Worm (Caenorhabditis elegans) whole organism, L4 larva: ENCODE data around the gene ZK795.2.

Experiments used
- F26F4.8 ChIP-seq: fragments of 200-800 bp; sonication (Bioruptor generic); conservative IDR thresholded peaks from 2 replicates; pipeline ENCODE4 v1.3.6; 2022; ENCODE audit warnings: missing genetic modification characterization, missing compliant biosample characterization
- F37D6.2 ChIP-seq: sonication (generic microtip); optimal IDR thresholded peaks from 2 replicates; lab custom pipeline; 2016; ENCODE audit warnings: mild to moderate bottlenecking, missing genetic modification characterization, missing compliant biosample characterization
- F44E2.7 ChIP-seq: fragments of 200-800 bp; sonication (Bioruptor generic); IDR thresholded peaks from 2 replicates; pipeline ENCODE4 v2.1.2; 2022; ENCODE audit warnings: missing genetic modification characterization, missing compliant biosample characterization
- F49E8.2 ChIP-seq: sonication (generic microtip); optimal IDR thresholded peaks from 2 replicates; lab custom pipeline; 2016; ENCODE audit warnings: missing compliant biosample characterization, mild to moderate bottlenecking, missing genetic modification characterization, borderline replicate concordance
- R02D3.7 ChIP-seq: fragments of 150-350 bp; sonication (generic microtip); optimal IDR thresholded peaks from 3 replicates; lab custom pipeline; 2014; ENCODE audit warnings: missing biosample characterization, missing genetic modification characterization
- T20F7.1 ChIP-seq: fragments of 200-800 bp; sonication (Bioruptor generic); optimal IDR thresholded peaks from 2 replicates; lab custom pipeline; 2018; ENCODE audit warnings: mild to moderate bottlenecking, missing genetic modification characterization, missing compliant biosample characterization
- Y105C5A.15 ChIP-seq: fragments of 200-800 bp; sonication (Bioruptor generic); IDR thresholded peaks from 2 replicates; pipeline ENCODE4 v1.3.6; 2022; ENCODE audit warnings: missing genetic modification characterization, missing compliant biosample characterization
- ZK546.5 ChIP-seq, 2 experiments: sonication (generic microtip); optimal IDR thresholded peaks; 2 replicates each; lab custom pipeline; 2017; ENCODE audit warnings: missing biosample characterization in 2 of 2, missing genetic modification characterization in 2 of 2
- aha-1 ChIP-seq: fragments of 150-350 bp; peaks from one replicate; lab custom pipeline; 2014; ENCODE audit warnings: missing biosample characterization, missing genetic modification characterization
- arid-1 ChIP-seq: fragments of 200-800 bp; sonication (Bioruptor generic); conservative IDR thresholded peaks from 2 replicates; pipeline ENCODE4 v1.3.6; 2022; ENCODE audit warnings: missing genetic modification reagents, missing genetic modification characterization, missing compliant biosample characterization
- ceh-44 ChIP-seq: fragments of 200-800 bp; sonication (Bioruptor generic); IDR thresholded peaks from 2 replicates; pipeline ENCODE4 v1.3.6; 2022; ENCODE audit warnings: missing genetic modification reagents, missing genetic modification characterization, missing compliant biosample characterization
- ces-1 ChIP-seq: fragments of 150-350 bp; sonication (generic microtip); optimal IDR thresholded peaks from 4 replicates; lab custom pipeline; 2014; ENCODE audit warnings: missing biosample characterization, missing genetic modification reagents, missing genetic modification characterization
- ctbp-1 ChIP-seq: fragments of 200-800 bp; sonication (Bioruptor generic); IDR thresholded peaks from 2 replicates; pipeline ENCODE4 v1.3.6; 2022; ENCODE audit warnings: missing genetic modification reagents, missing genetic modification characterization, missing compliant biosample characterization
- dmd-8 ChIP-seq: fragments of 200-800 bp; sonication (Bioruptor generic); IDR thresholded peaks from 2 replicates; pipeline ENCODE4 v1.3.6; 2022; ENCODE audit warnings: missing genetic modification characterization, missing compliant biosample characterization
- egl-27 ChIP-seq: sonication (generic microtip); optimal IDR thresholded peaks from 3 replicates; lab custom pipeline; 2017; ENCODE audit warnings: missing biosample characterization, missing genetic modification reagents, missing genetic modification characterization
- hlh-30 ChIP-seq: sonication (generic microtip); optimal IDR thresholded peaks from 2 replicates; lab custom pipeline; 2017; ENCODE audit warnings: antibody characterized with exemption, mild to moderate bottlenecking, missing genetic modification characterization, missing compliant biosample characterization; ENCODE audit not compliant: insufficient read depth
- hmg-1.1 ChIP-seq: fragments of 200-800 bp; sonication (Bioruptor generic); IDR thresholded peaks from 2 replicates; pipeline ENCODE4 v1.3.6; 2022; ENCODE audit warnings: missing genetic modification reagents, missing genetic modification characterization, missing compliant biosample characterization
- jun-1 ChIP-seq: fragments of 150-350 bp; optimal IDR thresholded peaks from 2 replicates; lab custom pipeline; 2014; ENCODE audit warnings: missing biosample characterization, missing genetic modification reagents, missing genetic modification characterization
- lim-7 ChIP-seq: fragments of 200-800 bp; sonication (Bioruptor generic); IDR thresholded peaks from 2 replicates; pipeline ENCODE4 v1.3.6; 2022; ENCODE audit warnings: missing genetic modification characterization, missing compliant biosample characterization
- lin-15B ChIP-seq: fragments of 150-350 bp; sonication (generic microtip); optimal IDR thresholded peaks from 3 replicates; lab custom pipeline; 2014; ENCODE audit warnings: missing biosample characterization, missing genetic modification characterization
- lin-29 ChIP-seq: fragments of 200-800 bp; sonication (Bioruptor generic); IDR thresholded peaks from 2 replicates; pipeline ENCODE4 v1.3.6; 2022; ENCODE audit warnings: missing genetic modification reagents, missing genetic modification characterization, missing compliant biosample characterization
- lir-3 ChIP-seq: sonication (generic microtip); optimal IDR thresholded peaks from 2 replicates; lab custom pipeline; 2016; ENCODE audit warnings: mild to moderate bottlenecking, missing genetic modification characterization, missing compliant biosample characterization
- madf-5 ChIP-seq, 2 experiments: fragments of 200-800 bp; sonication (Bioruptor generic); IDR thresholded peaks; 2 replicates each; pipeline ENCODE4 v1.3.6; 2022; ENCODE audit warnings: missing compliant biosample characterization in 2 of 2, missing genetic modification characterization in 2 of 2
- madf-9 ChIP-seq: fragments of 200-800 bp; sonication (Bioruptor generic); conservative IDR thresholded peaks from 2 replicates; pipeline ENCODE4 v1.3.6; 2022; ENCODE audit warnings: missing genetic modification reagents, missing genetic modification characterization, missing compliant biosample characterization
- mdt-29 ChIP-seq: fragments of 200-800 bp; sonication (Bioruptor generic); IDR thresholded peaks from 2 replicates; pipeline ENCODE4 v1.3.6; 2022; ENCODE audit warnings: missing genetic modification reagents, missing genetic modification characterization, missing compliant biosample characterization
- mep-1 ChIP-seq: fragments of 150-350 bp; sonication (generic microtip); optimal IDR thresholded peaks from 3 replicates; lab custom pipeline; 2014; ENCODE audit warnings: missing biosample characterization, missing genetic modification characterization
- nhr-11 ChIP-seq: fragments of 150-350 bp; optimal IDR thresholded peaks from 2 replicates; lab custom pipeline; 2014; ENCODE audit warnings: missing biosample characterization, missing genetic modification characterization
- nhr-25 ChIP-seq: sonication (generic microtip); optimal IDR thresholded peaks from 2 replicates; lab custom pipeline; 2017; ENCODE audit warnings: missing genetic modification characterization, mild to moderate bottlenecking, missing compliant biosample characterization, antibody characterized with exemption, moderate library complexity, borderline replicate concordance; ENCODE audit not compliant: insufficient read depth
- nhr-28 ChIP-seq: fragments of 150-350 bp; optimal IDR thresholded peaks from 2 replicates; lab custom pipeline; 2014; ENCODE audit warnings: missing biosample characterization, missing genetic modification characterization
- nhr-6 ChIP-seq: fragments of 150-350 bp; optimal IDR thresholded peaks from 2 replicates; lab custom pipeline; 2014; ENCODE audit warnings: missing biosample characterization, missing genetic modification characterization
- sdz-12 ChIP-seq: fragments of 200-800 bp; sonication (Bioruptor generic); optimal IDR thresholded peaks from 2 replicates; lab custom pipeline; 2018; ENCODE audit warnings: mild to moderate bottlenecking, missing genetic modification characterization, missing compliant biosample characterization
- set-16 ChIP-seq: fragments of 200-800 bp; sonication (Bioruptor generic); IDR thresholded peaks from 2 replicates; pipeline ENCODE4 v1.3.6; 2022; ENCODE audit warnings: missing genetic modification reagents, missing genetic modification characterization, missing compliant biosample characterization
- skn-1 ChIP-seq: fragments of 150-350 bp; optimal IDR thresholded peaks from 2 replicates; lab custom pipeline; 2014; ENCODE audit warnings: missing biosample characterization, missing genetic modification characterization
- snpc-1.2 ChIP-seq: fragments of 200-800 bp; sonication (Bioruptor generic); IDR thresholded peaks from 2 replicates; pipeline ENCODE4 v1.3.6; 2022; ENCODE audit warnings: missing genetic modification reagents, missing genetic modification characterization, missing compliant biosample characterization
- tra-1 ChIP-seq: fragments of 200-800 bp; sonication (Bioruptor generic); IDR thresholded peaks from 2 replicates; pipeline ENCODE4 v1.3.6; 2022; ENCODE audit warnings: missing genetic modification reagents, missing genetic modification characterization, missing compliant biosample characterization
- unc-130 ChIP-seq: sonication (generic microtip); optimal IDR thresholded peaks from 2 replicates; lab custom pipeline; 2016; ENCODE audit warnings: missing genetic modification reagents, missing genetic modification characterization, missing compliant biosample characterization
- unc-39 ChIP-seq: sonication (generic microtip); optimal IDR thresholded peaks from 2 replicates; lab custom pipeline; 2017; ENCODE audit warnings: missing biosample characterization, missing genetic modification characterization
- ztf-7 ChIP-seq: fragments of 150-350 bp; optimal IDR thresholded peaks from 2 replicates; lab custom pipeline; 2014; ENCODE audit warnings: missing biosample characterization, missing genetic modification characterization

The ZK795.2 gene

DNA sequence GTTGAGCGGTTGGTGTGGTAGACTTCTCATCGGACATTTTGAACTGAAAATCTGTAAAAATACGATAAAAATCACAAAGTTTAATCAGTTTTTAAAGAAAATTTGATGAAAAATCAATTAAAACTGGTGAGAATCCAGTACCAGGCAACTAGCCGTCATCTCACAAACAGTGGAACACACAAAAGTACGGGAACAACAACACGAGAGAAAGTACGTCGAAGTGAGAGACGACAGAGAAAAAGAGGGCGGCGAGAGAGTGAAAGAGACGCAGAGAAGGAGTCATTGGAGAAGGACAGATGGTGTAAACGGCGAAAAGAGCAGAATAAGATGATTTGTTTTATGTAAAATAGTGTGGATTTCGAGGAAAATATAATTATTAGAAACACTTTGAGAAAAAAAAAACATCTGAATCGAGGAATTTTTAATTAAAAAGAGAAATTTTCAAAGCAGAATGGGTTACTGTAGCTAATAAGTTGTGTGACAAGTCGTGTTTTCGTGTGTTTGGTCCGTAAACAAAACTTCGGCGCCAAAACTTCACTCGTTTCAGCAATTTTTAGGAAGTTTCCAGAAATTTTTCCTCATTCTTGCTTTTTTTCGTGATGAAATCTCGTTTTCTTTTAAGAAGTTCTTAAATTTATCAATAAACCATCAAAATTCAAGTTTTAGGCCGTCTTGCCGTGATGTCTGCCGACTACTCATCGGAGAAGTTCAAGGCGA is 8.6 kb upstream of the ZK795.2 start, which contains the start of the genes hsb-1 and let-99 (continued):
- TF ChIP-seq hlh-30 (tag; lab: Kevin White, UChicago) (peak; percentile 32), snpc-1.2 (0 out of 2 replicates have a peak, but pooled peaks have one; percentile 61), jun-1 (tag; lab: Kevin White, UChicago) (no peak)

DNA sequence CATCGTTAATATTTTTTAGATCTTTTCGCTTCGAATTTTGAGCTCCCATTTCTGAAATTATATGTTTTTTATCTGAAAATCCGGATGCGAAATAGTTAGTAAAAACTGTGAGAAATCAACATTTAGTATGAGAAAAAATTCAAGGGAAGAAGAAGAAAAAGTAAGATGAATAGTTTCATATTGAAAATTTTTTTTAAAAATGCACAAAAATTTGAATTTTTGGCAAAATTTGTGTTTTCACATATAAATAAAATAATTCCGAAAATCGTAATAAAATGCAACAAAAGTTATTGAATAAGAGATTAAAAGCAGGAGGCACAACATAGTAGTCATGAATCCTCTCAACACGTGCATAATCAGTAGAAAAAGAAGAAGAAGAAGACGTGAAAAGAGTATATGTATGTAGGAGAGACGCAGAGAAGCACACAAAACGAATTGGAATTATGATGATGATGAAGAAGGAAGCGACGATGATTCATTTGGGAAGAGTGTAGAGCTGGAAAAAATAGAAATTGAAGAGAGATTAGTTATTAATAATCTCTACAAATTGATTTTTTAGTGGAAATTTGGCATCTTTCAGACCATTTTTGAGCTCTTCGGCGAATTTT is 7.3 kb upstream of the ZK795.2 start, which contains the start of gene eak-7:
Gene eak-7 (minus strand): TSS at position 51 of the 608 bp plus-strand sequence.
- TF ChIP-seq hlh-30 (tag; lab: Kevin White, UChicago): peak; percentile 19
- no peak for TF ChIP-seq skn-1 (tag; lab: Kevin White, UChicago)
- TF ChIP-seq, all 104 proteins: peak for 1

DNA sequence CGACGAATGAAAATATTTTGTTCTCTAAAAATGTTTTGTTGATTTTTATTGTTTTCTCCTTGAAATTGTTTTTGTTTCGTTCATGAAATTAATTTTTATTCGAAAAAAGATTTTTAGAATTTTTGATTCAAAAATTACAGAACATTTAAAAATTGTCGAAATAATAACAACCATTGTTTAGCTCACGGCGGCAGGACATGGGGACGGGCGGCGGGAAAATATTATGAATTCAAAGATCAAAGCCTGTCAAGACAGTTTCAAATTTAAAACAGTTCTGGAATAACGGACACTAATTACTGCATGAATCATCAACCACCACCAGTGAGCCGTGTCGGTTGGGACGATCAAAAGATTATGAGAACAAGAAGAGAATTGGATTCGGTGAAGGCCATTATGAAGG is 1.8 kb upstream of the ZK795.2 start, which contains the start of gene snb-7:
Gene snb-7 (plus strand): TSS at position 301 of the 400 bp plus-strand sequence.
- TF ChIP-seq F26F4.8 (GFP tag; lab: Robert Waterston, UW) (no peak), R02D3.7 (tag; lab: Kevin White, UChicago) (no peak), ceh-44 (no peak), ctbp-1 (GFP tag; lab: Robert Waterston, UW) (no peak), ZK546.5 (tag; optimal IDR thresholded peaks at IDR 0.05; lab: Kevin White, UChicago) (no peak), unc-130 (GFP tag; lab: Kevin White, UChicago) (no peak)
- TF ChIP-seq, all 104 proteins: peak for 0

DNA sequence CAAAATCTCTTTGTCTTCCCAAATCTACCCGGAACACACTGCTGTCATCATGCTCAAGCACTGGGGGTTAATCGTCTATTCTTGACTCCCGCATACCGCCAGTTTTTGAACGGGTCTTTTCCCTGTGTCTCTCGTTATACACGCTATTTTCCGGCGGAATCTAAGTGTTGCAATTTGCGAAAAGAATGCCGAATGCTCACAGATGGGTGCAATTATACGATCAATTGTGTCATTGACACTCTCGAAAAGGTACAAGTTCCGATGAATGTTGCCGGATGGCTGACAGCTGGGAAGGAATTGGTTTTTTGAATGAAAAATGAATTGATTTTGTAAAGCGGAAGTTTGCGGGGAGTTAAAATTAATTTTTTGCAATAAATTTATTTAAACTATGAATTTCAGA is 6.8 kb downstream of the ZK795.2 start:
- TF ChIP-seq R02D3.7 (tag; lab: Kevin White, UChicago) (no peak), nhr-28 (no peak), ces-1 (GFP tag; lab: Kevin White, UChicago) (no peak), T20F7.1 (no peak), madf-9 (GFP tag; lab: Robert Waterston, UW) (no peak), lin-15B (tag; lab: Kevin White, UChicago) (no peak), F44E2.7 (GFP tag; lab: Robert Waterston, UW) (no peak), nhr-11 (tag; lab: Kevin White, UChicago) (no peak), ZK546.5 (tag; optimal IDR thresholded peaks at IDR 0.05; lab: Kevin White, UChicago) (no peak), F37D6.2 (no peak), arid-1 (GFP tag; lab: Robert Waterston, UW) (no peak), ztf-7 (tag; lab: Kevin White, UChicago) (no peak), F49E8.2 (tag; lab: Kevin White, UChicago) (no peak)

DNA sequence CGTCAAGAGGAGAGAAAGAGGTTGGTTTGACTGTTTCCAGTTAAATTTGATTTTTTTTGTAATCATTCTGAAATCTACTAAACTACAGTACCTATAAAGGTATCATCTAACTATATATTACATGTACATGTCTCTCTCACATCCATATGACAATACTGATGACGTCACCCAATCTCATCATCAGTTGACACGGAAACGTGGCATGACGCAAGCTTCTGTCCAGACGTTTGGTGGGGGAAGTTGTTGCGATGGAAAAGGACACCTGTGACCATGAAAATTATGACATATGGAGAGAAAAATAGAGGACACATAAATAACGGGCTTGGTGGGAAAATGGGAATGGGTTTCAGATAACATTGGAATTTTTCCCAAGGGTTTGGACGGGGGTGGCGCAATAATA is 9.8 kb downstream of the ZK795.2 start:
- TF ChIP-seq tra-1 (GFP tag; lab: Robert Waterston, UW) (no peak), ztf-7 (tag; lab: Kevin White, UChicago) (no peak), nhr-6 (tag; lab: Kevin White, UChicago) (no peak), unc-39 (tag; lab: Kevin White, UChicago) (no peak), sdz-12 (no peak), nhr-28 (no peak), set-16 (no peak), mep-1 (tag; lab: Kevin White, UChicago) (no peak), mdt-29 (GFP tag; lab: Robert Waterston, UW) (no peak), egl-27 (tag; lab: Kevin White, UChicago) (no peak), aha-1 (tag; lab: Kevin White, UChicago) (no peak), ces-1 (GFP tag; lab: Kevin White, UChicago) (no peak), lim-7 (GFP tag; lab: Robert Waterston, UW) (no peak), dmd-8 (GFP tag; lab: Robert Waterston, UW) (no peak), lir-3 (tag; lab: Kevin White, UChicago) (no peak), hmg-1.1 (GFP tag; lab: Robert Waterston, UW) (no peak), Y105C5A.15 (GFP tag; lab: Robert Waterston, UW) (no peak), madf-5 (GFP tag; IDR thresholded peaks at IDR 0.05; lab: Robert Waterston, UW) (no peak), nhr-25 (tag; lab: Kevin White, UChicago) (no peak), lin-29 (GFP tag; lab: Robert Waterston, UW) (no peak)
